Worm (Caenorhabditis elegans): ENCODE data around the gene Y39G8B.10.

DNA sequence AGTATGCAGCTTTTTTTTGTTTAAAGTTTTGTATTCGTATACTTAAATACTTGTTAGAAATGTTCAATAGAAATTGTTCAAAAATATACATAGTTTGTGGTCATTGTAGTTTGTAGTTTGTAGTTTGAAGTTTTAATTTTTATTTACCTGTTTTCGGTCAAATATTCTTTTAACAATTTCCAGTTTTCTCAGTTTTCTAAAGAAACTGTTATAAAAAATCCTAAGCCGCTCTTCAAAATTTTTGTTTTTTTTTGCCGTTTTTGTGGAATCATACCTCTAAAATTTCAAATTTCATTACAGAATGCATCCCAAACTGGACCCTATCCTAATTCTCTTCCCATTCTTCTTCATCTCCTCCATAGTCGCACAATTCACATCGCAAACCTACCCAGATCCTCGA is 23.3 kb upstream of the Y39G8B.10 start, which contains the start of gene F01D5.6:
- TF ChIP-seq F13H6.1 (tag; optimal IDR thresholded peaks at IDR 0.05): no peak
- TF ChIP-seq ceh-82 (tag; optimal IDR thresholded peaks at IDR 0.05): no peak
- no peak for TF ChIP-seq nhr-237 (tag; optimal IDR thresholded peaks at IDR 0.05)
- no peak for TF ChIP-seq ztf-11 (tag; optimal IDR thresholded peaks at IDR 0.05)
- no peak for TF ChIP-seq ZK546.5 (tag; optimal IDR thresholded peaks at IDR 0.05)
- no peak for TF ChIP-seq nhr-11 (tag; optimal IDR thresholded peaks at IDR 0.05)
- no peak for TF ChIP-seq snpc-4 (tag; optimal IDR thresholded peaks at IDR 0.05)
- TF ChIP-seq sma-9 (GFP tag; optimal IDR thresholded peaks at IDR 0.05): no peak
- TF ChIP-seq sma-9 (tag; optimal IDR thresholded peaks at IDR 0.05): no peak
- no peak for TF ChIP-seq unc-39 (tag; optimal IDR thresholded peaks at IDR 0.05)
- no peak for TF ChIP-seq elt-1 (tag; optimal IDR thresholded peaks at IDR 0.05)
- TF ChIP-seq mdl-1 (tag; optimal IDR thresholded peaks at IDR 0.05): no peak
- no peak for TF ChIP-seq zag-1 (tag; optimal IDR thresholded peaks at IDR 0.05)
- TF ChIP-seq aly-2 (tag; optimal IDR thresholded peaks at IDR 0.05): no peak
